Fruit fly (Drosophila melanogaster): ENCODE data around the gene CG7386.

CG7386 gene

DNA sequence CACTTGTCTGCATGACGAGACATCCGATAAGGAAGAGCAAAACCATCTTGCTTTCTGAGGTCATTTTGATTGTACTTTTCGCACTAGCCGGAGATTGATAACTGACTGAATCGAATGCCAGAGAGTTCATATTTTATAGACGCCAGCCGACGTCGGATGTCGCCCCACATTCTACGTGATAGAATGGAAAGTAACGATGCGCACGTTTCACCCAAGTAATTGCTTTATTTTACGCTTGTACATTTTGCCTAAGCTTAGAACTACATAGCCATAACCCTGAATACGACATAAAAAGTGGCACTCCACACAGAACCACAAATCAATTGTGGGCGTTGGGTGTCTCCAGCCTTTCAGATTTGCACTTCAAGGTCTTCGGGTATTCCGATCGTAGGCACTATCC lies 42.7 kb downstream of the CG7386 start, which contains the start of gene CG13299:
Gene CG13299, minus strand, starts transcription at position 101 of the 400 bp plus-strand sequence.
- TF ChIP-seq CG12605 (GFP tag; IDR thresholded peaks at IDR 0.05) (no peak), CG15710 (tag; optimal IDR thresholded peaks at IDR 0.05) (no peak), CG9948 (tag; optimal IDR thresholded peaks at IDR 0.05) (no peak), gl (tag; optimal IDR thresholded peaks at IDR 0.05) (no peak), CG8159 (tag; optimal IDR thresholded peaks at IDR 0.05) (no peak), CG17806 (tag; optimal IDR thresholded peaks at IDR 0.05) (no peak), rn (GFP tag; IDR thresholded peaks at IDR 0.05) (no peak)

DNA sequence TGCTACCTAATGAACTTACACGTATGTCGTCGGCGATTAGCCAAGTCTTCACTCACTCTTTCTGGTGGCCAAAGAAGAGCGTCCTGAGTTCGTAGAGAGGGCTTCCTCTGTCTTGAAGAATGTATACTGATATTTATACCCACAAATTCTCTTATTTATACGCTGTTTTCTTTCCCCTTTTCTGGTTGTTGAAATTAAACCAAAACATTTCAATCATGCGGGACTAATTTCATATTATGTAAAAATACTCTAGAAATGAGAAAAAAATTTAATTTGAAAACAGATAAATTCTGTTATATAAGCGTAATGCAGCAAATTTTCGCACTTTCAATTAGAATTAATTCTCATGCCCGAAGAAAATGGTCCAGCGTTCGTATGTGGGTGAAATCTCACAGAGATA lies 43.7 kb downstream of the CG7386 start, which contains the start of gene BG642312:
Gene BG642312, minus strand, starts transcription at position 101 of the 400 bp plus-strand sequence.
- TF ChIP-seq CG15710 (tag; optimal IDR thresholded peaks at IDR 0.05) (no peak), rn (GFP tag; IDR thresholded peaks at IDR 0.05) (no peak), CG34367 (tag; optimal IDR thresholded peaks at IDR 0.05) (no peak), Snoo (tag; optimal IDR thresholded peaks at IDR 0.05) (no peak), gl (tag; optimal IDR thresholded peaks at IDR 0.05) (no peak), D1 (tag; optimal IDR thresholded peaks at IDR 0.05) (no peak), Pif1A (GFP tag; optimal IDR thresholded peaks at IDR 0.05) (no peak), CG8301 (tag; optimal IDR thresholded peaks at IDR 0.05) (no peak), CG17806 (tag; optimal IDR thresholded peaks at IDR 0.05) (no peak), fd96Ca (GFP tag; IDR thresholded peaks at IDR 0.05) (no peak), CG9948 (tag; optimal IDR thresholded peaks at IDR 0.05) (no peak), CG32121 (GFP tag; IDR thresholded peaks at IDR 0.05) (no peak), CG14655 (GFP tag; optimal IDR thresholded peaks at IDR 0.05) (no peak), CG10348 (GFP tag; IDR thresholded peaks at IDR 0.05) (no peak), CG4496 (GFP tag; IDR thresholded peaks at IDR 0.05) (no peak)

DNA sequence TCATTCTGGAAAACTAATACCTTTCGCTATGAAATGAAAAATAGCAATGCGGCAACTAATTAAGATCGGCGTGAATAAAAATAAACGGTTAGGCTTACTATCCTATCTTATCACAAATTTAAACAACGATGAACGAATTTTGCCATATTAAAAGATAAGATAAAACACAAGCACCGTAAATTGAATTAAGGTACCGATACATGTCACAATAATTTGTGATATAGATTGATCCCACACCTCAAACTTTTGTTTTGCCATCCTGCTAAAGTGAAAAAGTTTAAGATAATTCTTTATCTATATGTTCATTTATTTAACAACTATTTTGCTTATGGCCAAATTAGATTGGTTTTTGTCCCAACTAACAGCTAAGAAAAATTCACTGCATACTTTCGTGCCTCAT lies 44.5 kb downstream of the CG7386 start, which contains the start of gene CG42714:
Gene CG42714, minus strand, starts transcription at position 22 of the 400 bp plus-strand sequence.
- TF ChIP-seq CG15710 (tag; optimal IDR thresholded peaks at IDR 0.05) (no peak), Snoo (tag; optimal IDR thresholded peaks at IDR 0.05) (no peak), CG17806 (tag; optimal IDR thresholded peaks at IDR 0.05) (no peak), CG8301 (tag; optimal IDR thresholded peaks at IDR 0.05) (no peak), CG34367 (tag; optimal IDR thresholded peaks at IDR 0.05) (no peak), CG12605 (GFP tag; IDR thresholded peaks at IDR 0.05) (no peak), CG4496 (GFP tag; IDR thresholded peaks at IDR 0.05) (no peak), CG14655 (GFP tag; optimal IDR thresholded peaks at IDR 0.05) (no peak), CG9948 (tag; optimal IDR thresholded peaks at IDR 0.05) (no peak), CG8159 (tag; optimal IDR thresholded peaks at IDR 0.05) (no peak), CG10348 (GFP tag; IDR thresholded peaks at IDR 0.05) (no peak)

DNA sequence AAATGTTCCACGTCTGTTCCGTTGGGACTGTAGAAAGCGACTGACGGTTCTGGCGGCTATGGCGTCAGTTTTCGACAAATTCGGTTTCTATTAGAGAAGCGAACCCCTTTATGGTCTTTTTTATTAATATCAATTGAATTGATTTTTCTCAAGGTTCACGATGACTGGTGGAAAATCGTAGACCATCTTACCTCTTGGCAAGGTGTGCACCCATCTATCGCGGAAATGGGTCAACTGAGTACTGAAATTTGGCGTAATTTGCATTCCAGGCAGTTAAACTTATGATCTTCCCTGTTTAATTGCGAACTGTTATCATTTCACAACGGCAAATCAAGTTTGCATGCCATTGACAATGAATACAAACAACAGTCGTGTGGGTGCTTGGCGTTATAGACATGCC lies 50.4 kb downstream of the CG7386 start, which contains the start of gene CG10226:
Gene CG10226, minus strand, starts transcription at position 101 of the 400 bp plus-strand sequence.
- no peak for TF ChIP-seq gl (tag; optimal IDR thresholded peaks at IDR 0.05)
- TF ChIP-seq CG12605 (GFP tag; IDR thresholded peaks at IDR 0.05) = no peak
- TF ChIP-seq D1 (tag; optimal IDR thresholded peaks at IDR 0.05) = no peak
- no peak for TF ChIP-seq CG17806 (tag; optimal IDR thresholded peaks at IDR 0.05)
- TF ChIP-seq CG13204 (GFP tag; optimal IDR thresholded peaks at IDR 0.05) = no peak
- no peak for TF ChIP-seq CG32121 (GFP tag; IDR thresholded peaks at IDR 0.05)
- TF ChIP-seq Pif1A (GFP tag; optimal IDR thresholded peaks at IDR 0.05) = no peak
- TF ChIP-seq Ets98B (GFP tag; IDR thresholded peaks at IDR 0.05) = no peak
- TF ChIP-seq CG4496 (GFP tag; IDR thresholded peaks at IDR 0.05) = no peak
- no peak for TF ChIP-seq Pif1B (GFP tag; optimal IDR thresholded peaks at IDR 0.05)
- TF ChIP-seq CG9948 (tag; optimal IDR thresholded peaks at IDR 0.05) = no peak
- no peak for TF ChIP-seq CG8159 (tag; optimal IDR thresholded peaks at IDR 0.05)
